Worm (Caenorhabditis elegans): ENCODE measurements around the gene C18B2.5.

- TF ChIP-seq klf-2 (GFP tag; conservative IDR thresholded peaks at IDR 0.05) (no peak), flt-1 (GFP tag; IDR thresholded peaks at IDR 0.05) (no peak), cog-1 (tag; optimal IDR thresholded peaks at IDR 0.05) (no peak), ref-1 (GFP tag; conservative IDR thresholded peaks at IDR 0.05) (no peak), T22C8.4 (GFP tag; IDR thresholded peaks at IDR 0.05) (no peak), med-1 (GFP tag; optimal IDR thresholded peaks at IDR 0.05; ENCODE audit: insufficient read depth) (no peak), ztf-23 (GFP tag; IDR thresholded peaks at IDR 0.05) (no peak), tab-1 (GFP tag; IDR thresholded peaks at IDR 0.05) (no peak), ztf-29 (GFP tag; IDR thresholded peaks at IDR 0.05) (no peak)
Measured at ce11 chrX:3617218-3617617, 6.3 kb upstream of the C18B2.5 start, which contains the start of gene del-9.
